Worm (Caenorhabditis elegans): ENCODE measurements around the gene men-1.

men-1 gene

DNA sequence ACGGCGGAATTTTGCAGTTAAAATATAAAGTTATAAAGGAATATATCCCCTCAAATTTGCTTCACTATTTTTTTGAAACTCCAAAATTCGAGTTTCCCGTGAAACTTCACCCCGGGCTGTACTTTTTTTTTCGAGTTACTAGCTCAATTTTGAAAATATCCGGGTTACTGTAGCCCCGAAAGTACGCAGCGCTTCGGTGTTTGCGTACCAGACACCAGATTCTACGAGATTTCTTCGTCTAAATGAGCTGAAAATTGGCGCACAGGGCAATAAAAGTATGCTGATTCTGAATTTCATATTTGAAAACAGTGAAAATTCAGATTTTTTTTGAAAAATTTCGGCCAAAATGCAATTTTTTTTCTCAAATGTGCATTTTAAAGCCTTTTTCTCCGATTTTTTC lies 3.0 kb downstream of the men-1 start:
- TF ChIP-seq ztf-22 (GFP tag; optimal IDR thresholded peaks at IDR 0.05), result no peak

DNA sequence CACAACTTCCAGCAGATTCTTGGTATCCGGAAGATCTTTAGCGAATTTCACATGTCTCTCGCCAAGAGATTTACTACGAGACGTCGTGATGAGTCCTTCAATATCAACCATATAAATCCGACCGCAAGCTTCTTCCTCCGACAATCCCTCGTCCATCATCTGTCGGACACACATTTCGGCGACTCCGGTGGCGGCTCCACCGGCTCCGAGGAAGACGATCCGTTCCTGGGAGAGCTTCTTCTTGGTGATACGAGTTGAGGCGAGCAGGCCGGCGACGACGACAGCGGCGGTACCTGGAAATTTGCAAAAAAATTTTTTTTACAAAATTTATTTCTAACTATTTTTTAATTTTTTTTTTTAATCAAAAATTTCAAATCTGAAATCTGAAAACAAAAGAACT lies 3.8 kb downstream of the men-1 start:
- TF ChIP-seq B0336.3 (GFP tag; IDR thresholded peaks at IDR 0.05) (no peak), zfh-2 (GFP tag; conservative IDR thresholded peaks at IDR 0.05) (peak; percentile 75), nfya-2 (GFP tag; IDR thresholded peaks at IDR 0.05) (no peak)

DNA sequence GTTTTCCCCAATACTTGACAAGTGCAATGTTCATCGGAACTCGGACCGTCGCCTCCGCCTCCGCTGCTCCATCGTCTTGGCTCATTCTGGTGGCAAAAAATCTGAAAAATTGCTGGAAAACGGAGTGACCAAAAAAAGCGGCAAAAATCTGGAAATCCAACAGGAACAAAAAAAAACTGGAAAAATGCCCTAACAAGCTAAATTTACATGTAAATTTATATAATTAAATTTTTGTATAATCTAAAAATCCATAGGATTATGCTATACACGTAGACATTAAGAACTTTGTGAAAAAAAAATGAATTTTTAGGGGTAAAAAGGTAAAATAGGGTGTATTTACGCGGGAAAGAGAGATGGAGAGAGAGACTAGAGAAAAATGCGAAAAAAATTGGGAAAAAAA lies 7.7 kb downstream of the men-1 start, which contains the start of gene Y48B6A.13:
Gene Y48B6A.13 (minus strand): TSS at position 101 of the 400 bp plus-strand sequence.
- 0 out of 2 replicates have a peak, but pooled peaks have one; percentile 27 for TF ChIP-seq Y53G8AR.9 (GFP tag; conservative IDR thresholded peaks at IDR 0.05)
- 0 out of 2 replicates have a peak, but pooled peaks have one; percentile 26 for TF ChIP-seq zfh-2 (GFP tag; conservative IDR thresholded peaks at IDR 0.05)
- no peak for TF ChIP-seq ztf-3 (GFP tag; optimal IDR thresholded peaks at IDR 0.05)
- TF ChIP-seq F33H1.4 (GFP tag; IDR thresholded peaks at IDR 0.05), result no peak

DNA sequence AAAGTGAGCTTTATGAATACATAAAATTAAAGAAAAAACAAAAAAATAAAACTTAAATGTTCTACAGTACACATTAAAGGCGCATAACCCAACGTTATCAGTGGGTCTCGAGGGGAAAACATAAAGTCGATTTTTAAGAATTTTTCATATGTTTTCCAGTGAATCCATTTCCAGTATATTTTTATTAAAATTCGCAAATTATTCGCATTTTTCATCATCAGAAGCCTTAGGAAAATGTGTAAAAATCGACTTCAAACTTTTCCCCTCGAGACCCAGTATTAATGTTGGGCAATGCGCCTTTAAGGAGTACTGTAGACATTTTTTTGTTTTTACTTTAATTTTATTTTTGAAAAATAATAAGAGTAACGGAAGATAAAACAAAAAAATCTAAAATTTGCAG lies 15.8 kb downstream of the men-1 start:
- peak; percentile 98 for TF ChIP-seq lsl-1 (GFP tag; optimal IDR thresholded peaks at IDR 0.05)
- TF ChIP-seq madf-10 (tag; optimal IDR thresholded peaks at IDR 0.05), result no peak
- TF ChIP-seq lsy-27 (tag; optimal IDR thresholded peaks at IDR 0.05; ENCODE audit: borderline replicate concordance, insufficient read depth), result no peak
- TF ChIP-seq egrh-3 (GFP tag; IDR thresholded peaks at IDR 0.05), result 0 out of 2 replicates have a peak, but pooled peaks have one; percentile 11
- TF ChIP-seq madf-8 (GFP tag; conservative IDR thresholded peaks at IDR 0.05), result peak; percentile 87
- TF ChIP-seq hmg-1.2 (GFP tag; IDR thresholded peaks at IDR 0.05), result 0 out of 2 replicates have a peak, but pooled peaks have one; percentile 15
- peak; percentile 94 for TF ChIP-seq madf-6 (GFP tag; IDR thresholded peaks at IDR 0.05)
- peak; percentile 13 for TF ChIP-seq ztf-18 (tag; optimal IDR thresholded peaks at IDR 0.05)
- peak; percentile 48 for TF ChIP-seq lin-54 (GFP tag; optimal IDR thresholded peaks at IDR 0.05)
- TF ChIP-seq tlf-1 (GFP tag; optimal IDR thresholded peaks at IDR 0.05), result no peak
- TF ChIP-seq somi-1 (GFP tag; optimal IDR thresholded peaks at IDR 0.05), result no peak
- TF ChIP-seq ekl-4 (GFP tag; IDR thresholded peaks at IDR 0.05), result 0 out of 2 replicates have a peak, but pooled peaks have one; percentile 50
- TF ChIP-seq D2030.7 (GFP tag; IDR thresholded peaks at IDR 0.05), result peak; percentile 74; the same call in 1 of the 2 replicates
- no peak for TF ChIP-seq ceh-40 (GFP tag; IDR thresholded peaks at IDR 0.05)
- peak; percentile 58 for TF ChIP-seq mcd-1 (GFP tag; IDR thresholded peaks at IDR 0.05)
- no peak for TF ChIP-seq F37B4.10 (GFP tag; IDR thresholded peaks at IDR 0.05)
- no peak for TF ChIP-seq athp-1 (tag; optimal IDR thresholded peaks at IDR 0.05)
- TF ChIP-seq snpc-4 (GFP tag; optimal IDR thresholded peaks at IDR 0.05), result no peak
- TF ChIP-seq snpc-4 (tag; optimal IDR thresholded peaks at IDR 0.05), result peak in 2 of 4 experiments; percentile 10 to 24
- TF ChIP-seq ama-1 (optimal IDR thresholded peaks at IDR 0.05), result no peak
- TF ChIP-seq ama-1 (GFP tag; optimal IDR thresholded peaks at IDR 0.05), result no peak
- TF ChIP-seq snpc-3.4 (tag; optimal IDR thresholded peaks at IDR 0.05), result peak; percentile 54
- TF ChIP-seq F49E8.2 (tag; optimal IDR thresholded peaks at IDR 0.05; ENCODE audit: insufficient read depth), result peak; percentile 5
- TF ChIP-seq xnd-1 (tag; optimal IDR thresholded peaks at IDR 0.05), result peak; percentile 95
- TF ChIP-seq him-1 (tag; optimal IDR thresholded peaks at IDR 0.05), result peak; percentile 74
- TF ChIP-seq F33H1.4 (GFP tag; IDR thresholded peaks at IDR 0.05), result peak; percentile 97
- TF ChIP-seq efl-1 (GFP tag; optimal IDR thresholded peaks at IDR 0.05), result peak; percentile 32
- TF ChIP-seq ceh-91 (GFP tag; IDR thresholded peaks at IDR 0.05), result peak; percentile 81
- no peak for TF ChIP-seq bed-1 (GFP tag; IDR thresholded peaks at IDR 0.05)
- TF ChIP-seq snpc-1.3 (tag; optimal IDR thresholded peaks at IDR 0.05; ENCODE audit: insufficient read depth), result peak; percentile 27

All from whole organism, young adult.